Fruit fly (Drosophila melanogaster) whole organism, wandering third instar larva: ENCODE results near the gene Smox.
A peak's percentile ranks its signal among the peaks of the same experiment; 100 is the strongest.

ENCODE experiments used
- Abd-B ChIP-seq: fragments of >200 bp; optimal IDR thresholded peaks from 2 replicates; lab custom pipeline; 2017; ENCODE audit warnings: missing biosample characterization, missing genetic modification characterization
- CG32264 ChIP-seq: fragments of 200-800 bp; sonication (Bioruptor generic); optimal IDR thresholded peaks from 2 replicates; lab custom pipeline; 2016; ENCODE audit warnings: missing biosample characterization, missing genetic modification characterization
- CG9705 ChIP-seq: fragments of 200-800 bp; sonication (Bioruptor generic); optimal IDR thresholded peaks from 2 replicates; lab custom pipeline; 2018; ENCODE audit warnings: missing biosample characterization, mild to moderate bottlenecking, missing genetic modification characterization
- CrebA ChIP-seq: fragments of 200-800 bp; sonication (Bioruptor generic); optimal IDR thresholded peaks from 2 replicates; lab custom pipeline; 2016; ENCODE audit warnings: missing biosample characterization, mild to moderate bottlenecking, missing genetic modification characterization, borderline replicate concordance
- Dfd ChIP-seq: fragments of >200 bp; optimal IDR thresholded peaks from 2 replicates; lab custom pipeline; 2017; ENCODE audit warnings: missing biosample characterization, missing genetic modification characterization
- Dif ChIP-seq: fragments of 200-275, 200-300 bp; sonication (Bioruptor generic); optimal IDR thresholded peaks from 2 replicates; lab custom pipeline; 2018; ENCODE audit warnings: missing biosample characterization, missing genetic modification characterization; ENCODE audit not compliant: partially characterized antibody
- GATAd ChIP-seq: sonication (Bioruptor generic); optimal IDR thresholded peaks from 2 replicates; lab custom pipeline; 2016; ENCODE audit warnings: missing biosample characterization, missing genetic modification characterization
- HLH106 ChIP-seq: fragments of 200-800 bp; optimal IDR thresholded peaks from 3 replicates; lab custom pipeline; 2019; ENCODE audit warnings: missing biosample characterization, mild to moderate bottlenecking, missing genetic modification characterization, moderate library complexity
- Hnf4 ChIP-seq: fragments of 200-800 bp; sonication (Bioruptor generic); optimal IDR thresholded peaks from 2 replicates; lab custom pipeline; 2016; ENCODE audit warnings: missing biosample characterization, mild to moderate bottlenecking, missing genetic modification characterization
- Hr78 ChIP-seq: fragments of >200 bp; optimal IDR thresholded peaks from 2 replicates; lab custom pipeline; 2017; ENCODE audit warnings: missing biosample characterization, missing genetic modification characterization
- Hr83 ChIP-seq: fragments of 200-300 bp; sonication (Bioruptor generic); optimal IDR thresholded peaks from 2 replicates; lab custom pipeline; 2016; ENCODE audit warnings: missing biosample characterization, mild to moderate bottlenecking, missing genetic modification characterization, moderate library complexity; ENCODE audit not compliant: poor library complexity, severe bottlenecking
- Jra ChIP-seq: sonication (Bioruptor generic); optimal IDR thresholded peaks from 2 replicates; lab custom pipeline; 2016; ENCODE audit warnings: missing biosample characterization, missing genetic modification characterization
- Mio ChIP-seq: sonication (Bioruptor generic); optimal IDR thresholded peaks from 2 replicates; lab custom pipeline; 2016; ENCODE audit warnings: missing biosample characterization, missing genetic modification characterization
- Myc ChIP-seq: fragments of >200 bp; optimal IDR thresholded peaks from 2 replicates; lab custom pipeline; 2017
- N ChIP-seq: fragments of >200 bp; optimal IDR thresholded peaks from 2 replicates; lab custom pipeline; 2018; ENCODE audit warnings: missing biosample characterization, missing external identifiers, missing genetic modification characterization
- OdsH ChIP-seq: fragments of 200-800 bp; sonication (Bioruptor generic); optimal IDR thresholded peaks from 2 replicates; lab custom pipeline; 2016; ENCODE audit warnings: missing biosample characterization, mild to moderate bottlenecking, missing genetic modification characterization
- Rel ChIP-seq, 2 experiments: fragments of 200-800 bp; sonication (Bioruptor generic) in 1 of 2; optimal IDR thresholded peaks; 2 replicates in 1 of 2; 3 replicates in 1 of 2; lab custom pipeline; 2016 to 2019; ENCODE audit warnings: mild to moderate bottlenecking in 2 of 2, missing biosample characterization in 2 of 2, missing genetic modification characterization in 2 of 2, moderate library complexity in 1 of 2
- Sp1 ChIP-seq: fragments of 200-800 bp; sonication (Bioruptor generic); optimal IDR thresholded peaks from 3 replicates; lab custom pipeline; 2019; ENCODE audit warnings: missing biosample characterization, mild to moderate bottlenecking, missing genetic modification characterization, moderate library complexity
- Vsx2 ChIP-seq: fragments of 200-300, 225-300 bp; sonication (Bioruptor generic); optimal IDR thresholded peaks from 2 replicates; lab custom pipeline; 2018; ENCODE audit warnings: missing biosample characterization, missing genetic modification characterization; ENCODE audit not compliant: partially characterized antibody
- br ChIP-seq: fragments of 200-800 bp; sonication (Bioruptor generic); optimal IDR thresholded peaks from 2 replicates; lab custom pipeline; 2016; ENCODE audit warnings: missing biosample characterization, missing genetic modification characterization
- brk ChIP-seq: fragments of 200-800 bp; sonication (Bioruptor generic); optimal IDR thresholded peaks from 2 replicates; lab custom pipeline; 2016; ENCODE audit warnings: missing biosample characterization, mild to moderate bottlenecking, missing genetic modification characterization
- dl ChIP-seq, 2 experiments: fragments of 175-275, 200-275 bp in 1 of 2; fragments of 200-275 bp in 1 of 2; sonication (Bioruptor generic); optimal IDR thresholded peaks; lab custom pipeline; 2018; ENCODE audit warnings: mild to moderate bottlenecking in 2 of 2, missing biosample characterization in 2 of 2, missing genetic modification characterization in 2 of 2, moderate library complexity in 2 of 2; ENCODE audit not compliant: partially characterized antibody in 2 of 2, insufficient read depth in 1 of 2
- dmrt93B ChIP-seq: fragments of 200-800 bp; sonication (Bioruptor generic); optimal IDR thresholded peaks from 2 replicates; lab custom pipeline; 2018; ENCODE audit warnings: missing biosample characterization, mild to moderate bottlenecking, missing genetic modification characterization
- dsf ChIP-seq: sonication (Bioruptor generic); optimal IDR thresholded peaks from 2 replicates; lab custom pipeline; 2016; ENCODE audit warnings: missing biosample characterization, missing genetic modification characterization, borderline replicate concordance
- ey ChIP-seq: fragments of 200-800 bp; sonication (Bioruptor generic); optimal IDR thresholded peaks from 2 replicates; lab custom pipeline; 2016; ENCODE audit warnings: missing biosample characterization, missing genetic modification characterization
- foxo ChIP-seq, 2 experiments: fragments of 200-800 bp; sonication (Bioruptor generic); optimal IDR thresholded peaks; 2 replicates in 1 of 2; 3 replicates in 1 of 2; lab custom pipeline; 2016 to 2017; ENCODE audit warnings: missing biosample characterization in 2 of 2, missing genetic modification characterization in 2 of 2
- fru ChIP-seq: fragments of 200-800 bp; sonication (Bioruptor generic); optimal IDR thresholded peaks from 3 replicates; lab custom pipeline; 2016; ENCODE audit warnings: missing biosample characterization, mild to moderate bottlenecking, missing genetic modification characterization
- h ChIP-seq: fragments of 200-800 bp; sonication (Bioruptor generic); optimal IDR thresholded peaks from 3 replicates; lab custom pipeline; 2016; ENCODE audit warnings: missing biosample characterization, mild to moderate bottlenecking, missing genetic modification characterization
- jim ChIP-seq: fragments of 175-275, 200-325 bp; sonication (Bioruptor generic); optimal IDR thresholded peaks from 2 replicates; lab custom pipeline; 2016; ENCODE audit warnings: missing biosample characterization, mild to moderate bottlenecking, missing genetic modification characterization
- lola ChIP-seq: fragments of >200 bp; optimal IDR thresholded peaks from 2 replicates; lab custom pipeline; 2017; ENCODE audit warnings: missing biosample characterization, missing genetic modification characterization
- pan ChIP-seq: fragments of >200 bp; optimal IDR thresholded peaks from 2 replicates; lab custom pipeline; 2017
- psq ChIP-seq: fragments of 200-800 bp; sonication (Bioruptor generic); optimal IDR thresholded peaks from 3 replicates; lab custom pipeline; 2017; ENCODE audit warnings: missing biosample characterization, mild to moderate bottlenecking, missing genetic modification characterization, moderate library complexity
- rgr ChIP-seq: fragments of 200-800 bp; sonication (Bioruptor generic); optimal IDR thresholded peaks from 3 replicates; lab custom pipeline; 2016; ENCODE audit warnings: missing biosample characterization, mild to moderate bottlenecking, missing genetic modification characterization
- sage ChIP-seq: fragments of 200-800 bp; sonication (Bioruptor generic); optimal IDR thresholded peaks from 2 replicates; lab custom pipeline; 2016; ENCODE audit warnings: missing biosample characterization, mild to moderate bottlenecking, missing genetic modification characterization
- sv ChIP-seq: fragments of 200-800 bp; sonication (Bioruptor generic); optimal IDR thresholded peaks from 3 replicates; lab custom pipeline; 2016; ENCODE audit warnings: missing biosample characterization, missing genetic modification characterization
- tai ChIP-seq: sonication (Bioruptor generic); optimal IDR thresholded peaks from 2 replicates; lab custom pipeline; 2016; ENCODE audit warnings: missing biosample characterization, missing genetic modification characterization
- usp ChIP-seq: fragments of >200 bp; optimal IDR thresholded peaks from 2 replicates; lab custom pipeline; 2017; ENCODE audit warnings: missing biosample characterization, missing genetic modification characterization
- woc ChIP-seq: sonication (Bioruptor generic); optimal IDR thresholded peaks from 2 replicates; lab custom pipeline; 2016; ENCODE audit warnings: missing biosample characterization, mild to moderate bottlenecking, missing genetic modification characterization

The Smox gene

dm6 chrX:8114476-8115342 is 27.4 kb downstream of the Smox start:
- no peak for TF ChIP-seq dl (GFP tag; optimal IDR thresholded peaks at IDR 0.05; lab: Kevin White, UChicago; ENCODE audit: insufficient read depth in 1 of 2, partially characterized antibody in 2 of 2)
- TF ChIP-seq GATAd (GFP tag; lab: Kevin White, UChicago), result no peak
- TF ChIP-seq Hnf4 (GFP tag; lab: Kevin White, UChicago), result peak; percentile 26
- no peak for TF ChIP-seq foxo (GFP tag; optimal IDR thresholded peaks at IDR 0.05; lab: Kevin White, UChicago)
- no peak for TF ChIP-seq Hr83 (GFP tag; lab: Kevin White, UChicago)
- TF ChIP-seq sage (GFP tag; lab: Kevin White, UChicago), result no peak
- TF ChIP-seq h (GFP tag; lab: Kevin White, UChicago), result peak; percentile 20
- TF ChIP-seq CrebA (GFP tag; lab: Kevin White, UChicago), result no peak
- no peak for TF ChIP-seq jim
- no peak for TF ChIP-seq Vsx2 (GFP tag; lab: Kevin White, UChicago)
- no peak for TF ChIP-seq dmrt93B (GFP tag; lab: Kevin White, UChicago)
- TF ChIP-seq Mio (GFP tag; lab: Kevin White, UChicago), result no peak
- no peak for TF ChIP-seq Rel (GFP tag; optimal IDR thresholded peaks at IDR 0.05; lab: Kevin White, UChicago)
- no peak for TF ChIP-seq Rel (tag; optimal IDR thresholded peaks at IDR 0.05; lab: Kevin White, UChicago)
- TF ChIP-seq sv (GFP tag; lab: Kevin White, UChicago), result peak; percentile 3
- TF ChIP-seq dsf (GFP tag; lab: Kevin White, UChicago), result no peak
- TF ChIP-seq pan (lab: Kevin White, UChicago), result no peak
- TF ChIP-seq Myc (lab: Kevin White, UChicago), result no peak
- TF ChIP-seq OdsH, result no peak
- no peak for TF ChIP-seq Dfd
- TF ChIP-seq brk (GFP tag; lab: Kevin White, UChicago), result no peak
- TF ChIP-seq Hr78 (GFP tag; lab: Kevin White, UChicago), result no peak
- TF ChIP-seq fru, result no peak
- TF ChIP-seq HLH106 (tag; lab: Kevin White, UChicago), result peak; percentile 29
- peak; percentile 7 for TF ChIP-seq psq (GFP tag; lab: Kevin White, UChicago)
- TF ChIP-seq CG32264 (GFP tag; lab: Kevin White, UChicago), result no peak
- TF ChIP-seq woc, result peak; percentile 25
- peak; percentile 37 for TF ChIP-seq rgr (GFP tag; lab: Kevin White, UChicago)
- TF ChIP-seq Dif, result no peak
- TF ChIP-seq ey, result no peak
- no peak for TF ChIP-seq Abd-B (GFP tag; lab: Kevin White, UChicago)
- no peak for TF ChIP-seq tai
- no peak for TF ChIP-seq lola (GFP tag; lab: Kevin White, UChicago)
- peak; percentile 31 for TF ChIP-seq br
- TF ChIP-seq usp, result no peak
- no peak for TF ChIP-seq CG9705 (GFP tag; lab: Kevin White, UChicago)
- TF ChIP-seq Jra (GFP tag; lab: Kevin White, UChicago), result no peak
- TF ChIP-seq N (GFP tag; lab: Kevin White, UChicago), result no peak
- peak; percentile 19 for TF ChIP-seq Sp1

- TF ChIP-seq brk (GFP tag; lab: Kevin White, UChicago) (no peak), OdsH (no peak), foxo (GFP tag; optimal IDR thresholded peaks at IDR 0.05; lab: Kevin White, UChicago) (peak in 1 of 2 experiments; percentile 58), woc (no peak), Abd-B (GFP tag; lab: Kevin White, UChicago) (no peak), Dfd (no peak), lola (GFP tag; lab: Kevin White, UChicago) (no peak), Mio (GFP tag; lab: Kevin White, UChicago) (no peak), dl (GFP tag; optimal IDR thresholded peaks at IDR 0.05; lab: Kevin White, UChicago; ENCODE audit: insufficient read depth in 1 of 2, partially characterized antibody in 2 of 2) (no peak), CrebA (GFP tag; lab: Kevin White, UChicago) (no peak), Jra (GFP tag; lab: Kevin White, UChicago) (no peak), Rel (GFP tag; optimal IDR thresholded peaks at IDR 0.05; lab: Kevin White, UChicago) (no peak), Rel (tag; optimal IDR thresholded peaks at IDR 0.05; lab: Kevin White, UChicago) (peak; percentile 91), GATAd (GFP tag; lab: Kevin White, UChicago) (no peak), fru (peak; percentile 42), N (GFP tag; lab: Kevin White, UChicago) (no peak), psq (GFP tag; lab: Kevin White, UChicago) (peak; percentile 36), Hnf4 (GFP tag; lab: Kevin White, UChicago) (peak; percentile 27), jim (no peak), Hr78 (GFP tag; lab: Kevin White, UChicago) (no peak), Myc (lab: Kevin White, UChicago) (no peak), HLH106 (tag; lab: Kevin White, UChicago) (peak; percentile 22), rgr (GFP tag; lab: Kevin White, UChicago) (peak; percentile 33), Hr83 (GFP tag; lab: Kevin White, UChicago) (no peak), sage (GFP tag; lab: Kevin White, UChicago) (no peak), usp (no peak), dmrt93B (GFP tag; lab: Kevin White, UChicago) (no peak), dsf (GFP tag; lab: Kevin White, UChicago) (no peak), CG32264 (GFP tag; lab: Kevin White, UChicago) (no peak), Sp1 (no peak), Vsx2 (GFP tag; lab: Kevin White, UChicago) (no peak), Dif (no peak), ey (peak; percentile 17), br (peak; percentile 47), h (GFP tag; lab: Kevin White, UChicago) (peak; percentile 46)
Measured at dm6 chrX:8113386-8114279, 28.4 kb downstream of the Smox start.
